Worm (Caenorhabditis elegans) whole organism, L2 larva: ENCODE data around the gene swt-2.

ENCODE experiments used
- ama-1 ChIP-seq: fragments of 150-350 bp; optimal IDR thresholded peaks from 2 replicates; lab custom pipeline; 2018; ENCODE audit warnings: inconsistent platforms
- lin-11 ChIP-seq: fragments of 150-350 bp; sonication (generic microtip); optimal IDR thresholded peaks from 2 replicates; lab custom pipeline; 2014; ENCODE audit warnings: missing biosample characterization, missing genetic modification characterization, inconsistent platforms, mixed read lengths
- mbf-1 ChIP-seq: sonication (generic microtip); optimal IDR thresholded peaks from 2 replicates; lab custom pipeline; 2017; ENCODE audit warnings: missing biosample characterization, missing genetic modification characterization
- nhr-25 ChIP-seq: fragments of 150-350 bp; sonication (generic microtip); optimal IDR thresholded peaks from 3 replicates; lab custom pipeline; 2014; ENCODE audit warnings: missing biosample characterization, missing genetic modification characterization

DNA sequence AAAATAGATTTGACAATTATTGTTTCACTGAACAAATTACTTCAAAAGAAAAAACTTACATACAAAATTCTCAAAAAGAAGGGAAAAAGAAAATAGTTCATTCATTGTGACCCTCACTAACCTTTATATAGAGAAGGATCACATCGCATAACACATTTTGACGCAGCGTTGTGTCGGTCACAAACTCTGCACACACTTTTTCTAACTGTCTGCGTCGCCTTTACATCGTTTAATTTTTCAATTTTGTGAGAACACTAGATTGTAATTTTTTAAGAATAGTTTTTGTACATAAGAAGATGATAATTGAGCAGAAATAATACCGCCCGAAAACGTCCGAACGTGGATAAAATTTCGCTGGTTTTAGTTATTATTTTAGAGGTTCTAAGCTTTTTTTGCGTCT, 49.0 kb upstream of the swt-2 start, which contains the start of gene C18B10.6:
- TF ChIP-seq ama-1 (no peak), lin-11 (tag; lab: Kevin White, UChicago) (no peak), mbf-1 (no peak), nhr-25 (tag; lab: Kevin White, UChicago) (no peak)
